Worm (Caenorhabditis elegans) whole organism, early embryonic: ENCODE measurements around the gene C18D11.3.
"Not testable (repeated sequence)": the region's sequence is repeated elsewhere in the genome, so short reads cannot be mapped to it uniquely, and the experiment has no call there.

ENCODE experiments used
- B0310.2 ChIP-seq: sonication (generic microtip); optimal IDR thresholded peaks from 2 replicates; lab custom pipeline; 2016; ENCODE audit warnings: mild to moderate bottlenecking, missing genetic modification characterization, missing compliant biosample characterization
- F13C5.2 ChIP-seq: sonication (generic microtip); optimal IDR thresholded peaks from 2 replicates; lab custom pipeline; 2017; ENCODE audit warnings: mild to moderate bottlenecking, missing genetic modification characterization, inconsistent platforms, missing compliant biosample characterization
- aly-1 ChIP-seq: sonication (generic microtip); optimal IDR thresholded peaks from 2 replicates; lab custom pipeline; 2016; ENCODE audit warnings: missing genetic modification characterization, missing compliant biosample characterization
- ama-1 ChIP-seq: fragments of 150-350 bp; optimal IDR thresholded peaks from 2 replicates; lab custom pipeline; 2014
- ceh-13 ChIP-seq: fragments of 200-800 bp; sonication (Bioruptor generic); optimal IDR thresholded peaks from 2 replicates; lab custom pipeline; 2018; ENCODE audit warnings: mild to moderate bottlenecking, missing genetic modification characterization, missing compliant biosample characterization
- ceh-36 ChIP-seq: sonication (generic microtip); optimal IDR thresholded peaks from 2 replicates; lab custom pipeline; 2016; ENCODE audit warnings: missing genetic modification characterization, inconsistent platforms, missing compliant biosample characterization
- ets-7 ChIP-seq: sonication (generic microtip); optimal IDR thresholded peaks from 2 replicates; lab custom pipeline; 2016; ENCODE audit warnings: missing genotype, missing genetic modification characterization, missing compliant biosample characterization
- flt-1 ChIP-seq: fragments of 200-800 bp; sonication (Bioruptor generic); IDR thresholded peaks from 2 replicates; pipeline ENCODE4 v1.3.6; 2022; ENCODE audit warnings: missing genetic modification characterization, missing compliant biosample characterization
- hmbx-1 ChIP-seq: sonication (generic microtip); optimal IDR thresholded peaks from 2 replicates; lab custom pipeline; 2016; ENCODE audit warnings: mild to moderate bottlenecking, missing genetic modification characterization, missing compliant biosample characterization
- hmg-4 ChIP-seq: fragments of 200-800 bp; sonication (Bioruptor generic); optimal IDR thresholded peaks from 2 replicates; lab custom pipeline; 2018; ENCODE audit warnings: mild to moderate bottlenecking, missing genetic modification characterization, missing compliant biosample characterization
- hnd-1 ChIP-seq: sonication (generic microtip); optimal IDR thresholded peaks from 2 replicates; lab custom pipeline; 2016; ENCODE audit warnings: missing genetic modification characterization, missing compliant biosample characterization
- pes-1 ChIP-seq: fragments of 200-800 bp; sonication (Bioruptor generic); IDR thresholded peaks from 2 replicates; pipeline ENCODE4 v1.3.6; 2022; ENCODE audit warnings: missing genetic modification reagents, missing genetic modification characterization, missing compliant biosample characterization
- scrt-1 ChIP-seq: fragments of 200-800 bp; sonication (Bioruptor generic); IDR thresholded peaks from 2 replicates; pipeline ENCODE4 v1.3.6; 2022; ENCODE audit warnings: missing genetic modification characterization, missing compliant biosample characterization
- sea-1 ChIP-seq: fragments of 200-800 bp; sonication (Bioruptor generic); conservative IDR thresholded peaks from 2 replicates; pipeline ENCODE4 v1.3.6; 2022; ENCODE audit warnings: missing genetic modification characterization, missing compliant biosample characterization
- tbx-11 ChIP-seq: fragments of 200-800 bp; sonication (Bioruptor generic); IDR thresholded peaks from 2 replicates; pipeline ENCODE4 v1.3.6; 2022; ENCODE audit warnings: missing genetic modification characterization, missing compliant biosample characterization
- tbx-37 ChIP-seq: fragments of 200-800 bp; sonication (Bioruptor generic); conservative IDR thresholded peaks from 2 replicates; pipeline ENCODE4 v1.3.6; 2022; ENCODE audit warnings: missing genetic modification reagents, missing genetic modification characterization, missing compliant biosample characterization
- tra-4 ChIP-seq: sonication (generic microtip); optimal IDR thresholded peaks from 2 replicates; lab custom pipeline; 2017; ENCODE audit warnings: missing genetic modification characterization, missing compliant biosample characterization

The C18D11.3 gene

DNA sequence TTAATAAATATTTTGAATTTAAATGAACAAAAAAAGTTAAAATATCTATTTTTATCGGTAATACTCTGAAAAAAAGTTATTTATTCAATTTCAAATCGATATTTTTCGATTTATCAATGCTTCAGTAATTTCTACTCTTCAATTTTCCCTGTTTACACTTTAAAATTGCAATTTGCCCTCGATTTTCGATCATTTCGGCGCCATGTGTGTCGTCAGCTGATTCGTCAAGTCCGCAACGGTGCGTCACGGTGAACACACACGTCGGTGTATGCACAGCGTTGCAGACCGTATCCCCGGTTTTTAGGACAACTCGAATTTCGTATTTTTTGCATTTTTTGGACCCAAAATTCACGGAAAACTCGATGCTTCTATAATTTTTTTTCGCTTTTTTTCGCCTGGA lies at the start of gene C18D11.3:
Gene C18D11.3, plus strand, starts transcription at position 189 of the 400 bp plus-strand sequence.
- TF ChIP-seq F13C5.2 (tag; lab: Kevin White, UChicago) (peak; percentile 64), aly-1 (tag; lab: Kevin White, UChicago) (no peak)

DNA sequence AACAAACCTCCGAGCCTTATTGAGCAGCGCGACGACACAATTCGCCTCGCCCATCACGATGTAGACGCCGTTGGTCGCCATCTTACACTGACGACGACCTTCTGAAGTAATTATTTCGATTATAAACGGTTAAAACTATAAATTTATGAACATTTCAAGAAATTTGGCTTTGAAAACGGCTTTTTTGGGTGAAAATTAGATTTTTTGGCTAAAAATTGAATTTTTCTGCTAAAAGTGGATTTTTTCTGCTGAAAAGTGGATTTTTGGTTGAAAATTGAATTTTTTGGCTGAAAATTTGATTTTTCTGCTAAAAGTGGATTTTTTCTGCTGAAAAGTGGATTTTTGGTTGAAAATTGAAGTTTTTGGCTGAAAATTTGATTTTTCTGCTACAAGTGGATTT lies 49.7 kb upstream of the C18D11.3 start, which contains the start of gene gbf-1:
Gene gbf-1, minus strand, starts transcription at position 101 of the 400 bp plus-strand sequence.
- not testable (repeated sequence) for TF ChIP-seq hmbx-1 (tag; lab: Kevin White, UChicago); B0310.2; flt-1 (GFP tag; lab: Robert Waterston, UW)

DNA sequence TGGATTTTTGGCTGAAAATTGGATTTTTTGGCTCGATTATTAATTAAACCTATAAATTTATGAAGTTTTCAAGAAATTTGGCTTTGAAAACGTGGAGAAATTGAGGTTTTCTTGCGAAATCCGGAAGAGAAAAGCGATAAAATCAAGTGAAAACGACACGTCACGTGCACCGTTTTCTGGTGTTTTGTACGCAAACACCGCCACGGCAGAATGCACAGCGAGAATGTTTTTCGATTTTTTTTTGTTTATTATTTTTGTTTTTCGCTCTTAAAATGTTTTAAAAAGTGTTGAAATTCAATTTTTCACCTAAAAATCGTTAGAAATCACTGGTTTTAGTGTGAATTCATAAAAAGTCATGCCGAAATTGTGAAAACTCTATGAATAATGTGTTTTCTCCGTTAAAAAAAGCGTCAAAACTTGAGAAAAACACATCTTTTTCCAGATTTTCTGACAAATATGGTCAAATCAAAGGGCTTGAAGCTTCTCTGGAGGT lies 48.7 kb upstream of the C18D11.3 start, which contains the start of gene immp-1:
Gene immp-1, plus strand, starts transcription at position 443 of the 493 bp plus-strand sequence.
- TF ChIP-seq sea-1 (no peak), ceh-13 (GFP tag; lab: Kevin White, UChicago) (no peak), ama-1 (lab: Kevin White, UChicago) (no peak), F13C5.2 (tag; lab: Kevin White, UChicago) (peak; percentile 15)

DNA sequence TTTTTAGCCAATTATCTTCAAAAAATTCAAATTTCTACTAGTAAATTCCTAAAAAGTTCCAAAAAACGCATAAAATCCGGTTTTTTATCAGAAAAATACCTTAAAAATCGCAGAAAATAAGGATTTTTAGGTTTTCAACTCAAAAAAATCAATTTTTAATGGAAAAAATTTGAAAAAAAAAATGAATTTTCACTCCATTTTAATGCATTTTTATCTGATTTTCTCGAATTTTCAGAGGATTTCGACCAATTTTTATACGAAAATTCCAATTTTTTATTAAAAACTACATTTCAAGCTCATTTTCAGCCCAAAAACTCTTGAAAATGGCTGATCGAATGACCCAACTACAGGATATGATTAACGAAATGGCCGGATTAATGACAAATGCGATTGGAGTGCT lies 45.9 kb upstream of the C18D11.3 start, which contains the start of gene mdt-21:
Gene mdt-21, plus strand, starts transcription at position 301 of the 400 bp plus-strand sequence.
- TF ChIP-seq F13C5.2 (tag; lab: Kevin White, UChicago), result no peak
- no peak for TF ChIP-seq sea-1
- TF ChIP-seq ama-1 (lab: Kevin White, UChicago), result no peak
- no peak for TF ChIP-seq tbx-11 (GFP tag; lab: Robert Waterston, UW)
- TF ChIP-seq hmbx-1 (tag; lab: Kevin White, UChicago), result no peak
- no peak for TF ChIP-seq ets-7
- TF ChIP-seq hnd-1, result no peak
- TF ChIP-seq flt-1 (GFP tag; lab: Robert Waterston, UW), result no peak
- TF ChIP-seq tbx-37 (GFP tag; lab: Robert Waterston, UW), result no peak
- no peak for TF ChIP-seq ceh-36 (tag; lab: Kevin White, UChicago)
- TF ChIP-seq hmg-4 (GFP tag; lab: Kevin White, UChicago), result no peak
- TF ChIP-seq tra-4, result no peak
- no peak for TF ChIP-seq B0310.2
- TF ChIP-seq scrt-1 (GFP tag; lab: Robert Waterston, UW), result no peak
- no peak for TF ChIP-seq ceh-13 (GFP tag; lab: Kevin White, UChicago)
- no peak for TF ChIP-seq pes-1 (GFP tag; lab: Robert Waterston, UW)
- no peak for TF ChIP-seq aly-1 (tag; lab: Kevin White, UChicago)

DNA sequence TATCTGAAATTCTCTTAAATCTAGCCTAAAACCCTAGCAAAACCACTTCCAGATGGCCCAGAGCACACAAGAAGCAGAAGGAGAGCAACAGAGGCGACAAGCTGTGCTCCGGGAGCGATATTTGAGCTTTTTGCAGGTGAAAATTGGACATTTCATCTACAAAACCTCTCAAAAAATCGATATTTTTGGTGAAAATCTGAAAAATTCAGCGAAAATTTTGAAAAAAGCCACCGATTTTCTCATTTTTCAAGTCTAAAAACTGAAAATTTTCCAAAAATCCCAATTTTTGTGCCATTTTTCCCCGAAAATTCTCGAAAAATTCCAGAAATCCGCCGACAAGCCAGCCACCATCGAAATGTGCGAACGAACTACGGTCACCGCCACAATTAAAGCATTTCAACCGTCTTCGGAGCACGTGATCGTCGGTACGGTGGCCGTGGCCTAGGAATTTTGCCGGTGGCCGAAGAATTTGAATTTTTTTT lies 43.0 kb upstream of the C18D11.3 start, which contains the start of gene C24H11.5:
Gene C24H11.5, plus strand, starts transcription at position 51 of the 482 bp plus-strand sequence.
- no peak for TF ChIP-seq tbx-11 (GFP tag; lab: Robert Waterston, UW)

DNA sequence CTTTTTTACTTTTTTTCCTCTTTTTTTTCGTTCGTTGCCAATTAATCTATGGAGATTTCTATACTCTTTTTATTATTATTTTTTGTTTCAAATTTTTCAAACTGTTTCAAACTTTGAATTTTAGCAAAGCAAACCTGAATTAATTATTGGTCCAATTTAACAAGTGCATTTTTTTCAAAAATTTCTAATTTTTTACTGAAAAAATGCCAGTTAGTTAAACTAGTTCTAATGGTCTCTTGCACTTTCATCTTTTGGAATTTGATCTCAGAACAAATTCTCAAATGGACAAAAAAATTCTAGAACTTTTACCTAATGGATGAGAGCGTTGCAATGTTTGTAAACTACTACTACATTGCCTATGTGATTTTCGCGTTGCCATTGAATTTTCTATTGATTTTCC lies 41.4 kb upstream of the C18D11.3 start, which contains the start of gene srd-74:
Gene srd-74, plus strand, starts transcription at position 301 of the 400 bp plus-strand sequence.
- TF ChIP-seq tbx-11 (GFP tag; lab: Robert Waterston, UW), result no peak
- TF ChIP-seq tra-4, result no peak
- TF ChIP-seq flt-1 (GFP tag; lab: Robert Waterston, UW), result no peak
- TF ChIP-seq ets-7, result no peak
- no peak for TF ChIP-seq sea-1
- no peak for TF ChIP-seq ceh-36 (tag; lab: Kevin White, UChicago)
- no peak for TF ChIP-seq hmbx-1 (tag; lab: Kevin White, UChicago)

DNA sequence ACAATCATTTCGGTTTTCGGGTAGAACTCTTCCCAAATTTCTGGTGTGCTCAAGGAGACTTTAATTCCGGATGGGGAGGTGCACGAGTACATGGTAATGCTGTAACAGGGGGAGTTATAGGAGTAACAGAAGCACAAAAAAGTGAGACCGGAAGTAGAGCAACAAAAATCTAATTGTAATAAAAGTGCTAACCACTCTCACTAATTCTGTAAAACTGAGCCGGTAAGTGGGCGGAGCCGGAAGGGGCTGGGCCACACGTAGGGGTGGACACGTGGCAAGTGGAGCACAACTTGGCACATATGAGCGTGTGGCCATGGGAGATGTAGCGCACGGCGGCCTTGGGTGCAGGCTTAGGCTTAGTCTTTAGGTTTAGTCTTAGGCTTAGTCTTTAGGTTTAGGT lies 37.3 kb upstream of the C18D11.3 start, which contains the start of gene tbx-38:
Gene tbx-38, minus strand, starts transcription at position 101 of the 400 bp plus-strand sequence.
- TF ChIP-seq ceh-13 (GFP tag; lab: Kevin White, UChicago), result no peak
- TF ChIP-seq tra-4, result no peak
- TF ChIP-seq ets-7, result peak; percentile 30

DNA sequence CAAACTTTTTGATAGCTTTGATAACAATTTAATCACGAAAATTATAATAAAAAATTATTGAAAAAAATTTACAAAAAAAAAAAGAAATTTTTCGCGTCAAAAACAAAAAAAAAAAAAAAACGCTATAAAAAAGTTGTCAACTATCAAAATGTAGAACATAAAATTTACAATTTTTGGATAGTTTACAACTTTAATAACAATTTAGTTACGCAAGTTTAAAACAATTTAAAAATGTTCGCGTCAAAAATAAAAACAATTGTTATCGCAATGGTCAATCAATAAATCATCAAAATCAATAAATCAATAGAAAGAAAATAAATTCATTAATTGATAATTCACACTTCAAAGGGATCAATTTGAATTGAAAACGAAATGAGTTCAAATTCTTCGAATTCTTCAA lies 35.9 kb upstream of the C18D11.3 start, which contains the start of gene C24H11.1:
Gene C24H11.1, plus strand, starts transcription at position 301 of the 400 bp plus-strand sequence.
- not testable (repeated sequence) for TF ChIP-seq hmbx-1 (tag; lab: Kevin White, UChicago); tbx-37 (GFP tag; lab: Robert Waterston, UW); ama-1 (lab: Kevin White, UChicago)

DNA sequence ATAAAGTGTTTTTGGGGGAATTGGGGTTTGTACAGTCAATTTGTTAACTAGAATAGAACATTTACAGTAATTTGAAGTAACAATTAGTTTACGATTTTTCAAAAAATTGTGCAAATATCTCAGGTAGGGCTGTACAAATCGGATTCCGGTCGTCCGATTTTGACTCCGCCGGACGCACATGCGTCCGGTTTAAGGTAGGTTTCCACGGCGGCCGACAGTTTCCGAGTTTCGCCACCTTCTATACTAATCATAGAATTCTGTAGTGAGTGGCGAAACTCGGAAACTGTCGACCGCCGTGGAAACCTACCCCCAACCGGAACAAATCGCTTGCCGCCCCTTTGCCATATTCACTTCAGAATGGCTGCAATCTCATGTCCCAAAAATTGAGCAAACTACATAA lies 33.8 kb upstream of the C18D11.3 start:
- TF ChIP-seq aly-1 (tag; lab: Kevin White, UChicago) (no peak), tbx-37 (GFP tag; lab: Robert Waterston, UW) (no peak), ama-1 (lab: Kevin White, UChicago) (no peak), ceh-13 (GFP tag; lab: Kevin White, UChicago) (no peak), ceh-36 (tag; lab: Kevin White, UChicago) (no peak), B0310.2 (no peak), hnd-1 (no peak), tra-4 (no peak), ets-7 (no peak), tbx-11 (GFP tag; lab: Robert Waterston, UW) (no peak), sea-1 (no peak), pes-1 (GFP tag; lab: Robert Waterston, UW) (no peak), hmbx-1 (tag; lab: Kevin White, UChicago) (no peak), flt-1 (GFP tag; lab: Robert Waterston, UW) (no peak), F13C5.2 (tag; lab: Kevin White, UChicago) (no peak), hmg-4 (GFP tag; lab: Kevin White, UChicago) (no peak), scrt-1 (GFP tag; lab: Robert Waterston, UW) (no peak)
